Worm (Caenorhabditis elegans) whole organism, L1 larva: ENCODE data around the gene R04F11.2.

Experiments used
- C16A3.4 ChIP-seq: fragments of 150-350 bp; optimal IDR thresholded peaks from 2 replicates; lab custom pipeline; 2014; ENCODE audit warnings: missing biosample characterization, missing genetic modification characterization
- Y116A8C.19 ChIP-seq: sonication (generic microtip); optimal IDR thresholded peaks from 2 replicates; lab custom pipeline; 2016; ENCODE audit warnings: missing compliant biosample characterization, missing genetic modification characterization, borderline replicate concordance
- aha-1 ChIP-seq: fragments of 150-350 bp; optimal IDR thresholded peaks from 2 replicates; lab custom pipeline; 2014; ENCODE audit warnings: missing biosample characterization, missing genetic modification characterization
- alr-1 ChIP-seq: fragments of 200-800 bp; sonication (Bioruptor generic); optimal IDR thresholded peaks from 2 replicates; lab custom pipeline; 2018; ENCODE audit warnings: borderline replicate concordance, mild to moderate bottlenecking, missing genetic modification characterization, missing compliant biosample characterization
- blmp-1 ChIP-seq: fragments of 150-350 bp; optimal IDR thresholded peaks from 2 replicates; lab custom pipeline; 2014; ENCODE audit warnings: missing biosample characterization, missing genetic modification characterization
- ceh-63 ChIP-seq: fragments of 200-800 bp; sonication (Bioruptor generic); optimal IDR thresholded peaks from 2 replicates; lab custom pipeline; 2018; ENCODE audit warnings: mild to moderate bottlenecking, missing genetic modification characterization, missing compliant biosample characterization
- ceh-8 ChIP-seq: fragments of 200-800 bp; sonication (Bioruptor generic); optimal IDR thresholded peaks from 2 replicates; lab custom pipeline; 2018; ENCODE audit warnings: mild to moderate bottlenecking, missing genetic modification characterization, moderate library complexity, missing compliant biosample characterization
- ceh-82 ChIP-seq, 3 experiments: fragments of 150-350 bp in 1 of 3; sonication (generic microtip) in 2 of 3; optimal IDR thresholded peaks; 2 replicates each; lab custom pipeline; 2014 to 2017; ENCODE audit warnings: missing biosample characterization in 3 of 3, missing genetic modification characterization in 3 of 3
- ceh-90 ChIP-seq: sonication (generic microtip); optimal IDR thresholded peaks from 2 replicates; lab custom pipeline; 2016; ENCODE audit warnings: missing genetic modification characterization, missing compliant biosample characterization
- ces-1 ChIP-seq: fragments of 150-350 bp; optimal IDR thresholded peaks from 2 replicates; lab custom pipeline; 2014; ENCODE audit warnings: missing biosample characterization, missing genetic modification reagents, missing genetic modification characterization
- efl-1 ChIP-seq, 4 experiments: fragments of 150-350 bp; optimal IDR thresholded peaks in 3 of 4; peaks in 1 of 4; 1 replicate in 1 of 4; 2 replicates in 3 of 4; lab custom pipeline; 2014; ENCODE audit warnings: missing biosample characterization in 2 of 4, missing genetic modification characterization in 2 of 4, missing genetic modification reagents in 2 of 4
- egl-13 ChIP-seq: sonication (generic microtip); optimal IDR thresholded peaks from 2 replicates; lab custom pipeline; 2016; ENCODE audit warnings: missing genotype, missing genetic modification reagents, missing genetic modification characterization, missing compliant biosample characterization
- egl-27 ChIP-seq, 2 experiments: fragments of 150-350 bp in 1 of 2; sonication (generic microtip); optimal IDR thresholded peaks; 3 replicates each; lab custom pipeline; 2017 to 2018; ENCODE audit warnings: missing biosample characterization in 2 of 2, missing genetic modification characterization in 2 of 2, missing genetic modification reagents in 2 of 2
- elt-2 ChIP-seq: sonication (generic microtip); optimal IDR thresholded peaks from 2 replicates; lab custom pipeline; 2016; ENCODE audit warnings: missing genetic modification characterization, mild to moderate bottlenecking, inconsistent platforms, missing compliant biosample characterization, missing genetic modification reagents
- elt-3 ChIP-seq, 6 experiments: fragments of 150-350 bp in 1 of 6; sonication (generic microtip); optimal IDR thresholded peaks; 2 replicates each; lab custom pipeline; 2017 to 2018; ENCODE audit warnings: missing biosample characterization in 6 of 6, missing genetic modification characterization in 6 of 6, inconsistent platforms in 1 of 6
- fkh-10 ChIP-seq: sonication (generic microtip); optimal IDR thresholded peaks from 2 replicates; lab custom pipeline; 2017; ENCODE audit warnings: missing biosample characterization, missing genetic modification reagents, missing genetic modification characterization
- fos-1 ChIP-seq: fragments of 150-350 bp; optimal IDR thresholded peaks from 2 replicates; lab custom pipeline; 2014; ENCODE audit warnings: missing biosample characterization, missing genetic modification characterization
- grh-1 ChIP-seq: fragments of 200-800 bp; sonication (Bioruptor generic); IDR thresholded peaks from 2 replicates; pipeline ENCODE4 v1.3.6; 2022; ENCODE audit warnings: missing genetic modification reagents, missing genetic modification characterization, missing compliant biosample characterization
- hlh-17 ChIP-seq: fragments of 200-800 bp; sonication (Bioruptor generic); optimal IDR thresholded peaks from 2 replicates; lab custom pipeline; 2018; ENCODE audit warnings: missing genetic modification characterization, mild to moderate bottlenecking, missing compliant biosample characterization, moderate library complexity, borderline replicate concordance
- hlh-4 ChIP-seq: sonication (generic microtip); optimal IDR thresholded peaks from 2 replicates; lab custom pipeline; 2016; ENCODE audit warnings: mild to moderate bottlenecking, missing genetic modification characterization, missing compliant biosample characterization
- irx-1 ChIP-seq: sonication (generic microtip); optimal IDR thresholded peaks from 2 replicates; lab custom pipeline; 2016; ENCODE audit warnings: missing genetic modification characterization, missing compliant biosample characterization
- isw-1 ChIP-seq: fragments of 200-800 bp; sonication (Bioruptor generic); IDR thresholded peaks from 2 replicates; pipeline ENCODE4 v1.3.6; 2022; ENCODE audit warnings: missing genetic modification characterization, missing compliant biosample characterization
- lin-13 ChIP-seq: fragments of 150-350 bp; optimal IDR thresholded peaks from 2 replicates; lab custom pipeline; 2014; ENCODE audit warnings: missing biosample characterization, missing genetic modification reagents, missing genetic modification characterization
- lin-14 ChIP-seq: fragments of 200-800 bp; sonication (Bioruptor generic); optimal IDR thresholded peaks from 2 replicates; lab custom pipeline; 2018; ENCODE audit warnings: mild to moderate bottlenecking, missing genetic modification characterization, moderate library complexity, missing compliant biosample characterization
- lin-15B ChIP-seq: fragments of 150-350 bp; sonication (generic microtip); optimal IDR thresholded peaks from 3 replicates; lab custom pipeline; 2014; ENCODE audit warnings: missing biosample characterization, missing genetic modification characterization
- lin-35 ChIP-seq, 2 experiments: fragments of 150-350 bp; optimal IDR thresholded peaks; 2 replicates each; lab custom pipeline; 2014; ENCODE audit warnings: missing biosample characterization in 2 of 2, missing genetic modification characterization in 2 of 2, missing genetic modification reagents in 2 of 2
- lir-3 ChIP-seq: sonication (generic microtip); optimal IDR thresholded peaks from 2 replicates; lab custom pipeline; 2016; ENCODE audit warnings: mild to moderate bottlenecking, missing genetic modification characterization, moderate library complexity, missing compliant biosample characterization; ENCODE audit not compliant: poor library complexity
- lsy-2 ChIP-seq, 2 experiments: fragments of 150-350 bp; optimal IDR thresholded peaks; 2 replicates each; lab custom pipeline; 2014; ENCODE audit warnings: missing biosample characterization in 2 of 2, missing genetic modification characterization in 2 of 2
- mdl-1 ChIP-seq, 2 experiments: fragments of 150-350 bp; optimal IDR thresholded peaks; 2 replicates each; lab custom pipeline; 2014 to 2017; ENCODE audit warnings: missing biosample characterization in 2 of 2, missing genetic modification characterization in 2 of 2, inconsistent platforms in 1 of 2
- mep-1 ChIP-seq: fragments of 150-350 bp; optimal IDR thresholded peaks from 2 replicates; lab custom pipeline; 2014; ENCODE audit warnings: missing biosample characterization, missing genetic modification characterization
- nhr-71 ChIP-seq: sonication (generic microtip); optimal IDR thresholded peaks from 2 replicates; lab custom pipeline; 2016; ENCODE audit warnings: mild to moderate bottlenecking, missing genetic modification characterization, moderate library complexity, missing compliant biosample characterization
- nhr-76 ChIP-seq: sonication (generic microtip); optimal IDR thresholded peaks from 2 replicates; lab custom pipeline; 2017; ENCODE audit warnings: missing biosample characterization, missing genetic modification characterization
- nhr-77 ChIP-seq: fragments of 150-350 bp; optimal IDR thresholded peaks from 2 replicates; lab custom pipeline; 2014; ENCODE audit warnings: missing biosample characterization, missing genetic modification characterization
- nhr-85 ChIP-seq: sonication (generic microtip); peaks from one replicate; lab custom pipeline; 2016; ENCODE audit warnings: missing genetic modification characterization, inconsistent platforms, missing compliant biosample characterization
- nhr-90 ChIP-seq: sonication (generic microtip); optimal IDR thresholded peaks from 2 replicates; lab custom pipeline; 2016; ENCODE audit warnings: mild to moderate bottlenecking, missing genetic modification characterization, missing compliant biosample characterization; ENCODE audit not compliant: poor library complexity
- pag-3 ChIP-seq: sonication (generic microtip); optimal IDR thresholded peaks from 2 replicates; lab custom pipeline; 2017; ENCODE audit warnings: missing genetic modification characterization, mild to moderate bottlenecking, missing compliant biosample characterization, antibody characterized with exemption, borderline replicate concordance; ENCODE audit not compliant: insufficient read depth
- pax-3 ChIP-seq: fragments of 200-800 bp; sonication (Bioruptor generic); optimal IDR thresholded peaks from 2 replicates; lab custom pipeline; 2018; ENCODE audit warnings: mild to moderate bottlenecking, missing genetic modification characterization, moderate library complexity, missing compliant biosample characterization
- pqm-1 ChIP-seq: sonication (generic microtip); optimal IDR thresholded peaks from 3 replicates; lab custom pipeline; 2017; ENCODE audit warnings: missing biosample characterization, missing genetic modification characterization
- rnt-1 ChIP-seq: sonication (generic microtip); optimal IDR thresholded peaks from 2 replicates; lab custom pipeline; 2016; ENCODE audit warnings: mild to moderate bottlenecking, missing genetic modification characterization, moderate library complexity, missing compliant biosample characterization
- skn-1 ChIP-seq: fragments of 150-350 bp; optimal IDR thresholded peaks from 2 replicates; lab custom pipeline; 2014; ENCODE audit warnings: missing biosample characterization, missing genetic modification characterization
- snpc-4 ChIP-seq: fragments of 150-350 bp; optimal IDR thresholded peaks from 2 replicates; lab custom pipeline; 2014; ENCODE audit warnings: missing biosample characterization, missing genetic modification characterization
- sup-37 ChIP-seq: fragments of 200-800 bp; sonication (Bioruptor generic); optimal IDR thresholded peaks from 2 replicates; lab custom pipeline; 2018; ENCODE audit warnings: mild to moderate bottlenecking, missing genetic modification characterization, missing compliant biosample characterization
- tbx-2 ChIP-seq: sonication (generic microtip); optimal IDR thresholded peaks from 2 replicates; lab custom pipeline; 2016; ENCODE audit warnings: missing genetic modification characterization, missing compliant biosample characterization
- unc-130 ChIP-seq: fragments of 150-350 bp; optimal IDR thresholded peaks from 2 replicates; lab custom pipeline; 2017; ENCODE audit warnings: missing biosample characterization, missing genetic modification characterization, inconsistent platforms
- unc-30 ChIP-seq: sonication (generic microtip); optimal IDR thresholded peaks from 2 replicates; lab custom pipeline; 2017; ENCODE audit warnings: missing biosample characterization, missing genetic modification characterization
- unc-62 ChIP-seq: fragments of 150-350 bp; optimal IDR thresholded peaks from 2 replicates; lab custom pipeline; 2014; ENCODE audit warnings: missing biosample characterization, missing genetic modification reagents, missing genetic modification characterization
- unc-86 ChIP-seq: sonication (generic microtip); optimal IDR thresholded peaks from 2 replicates; lab custom pipeline; 2016; ENCODE audit warnings: missing genetic modification characterization, missing compliant biosample characterization
- xbp-1 ChIP-seq: sonication (generic microtip); optimal IDR thresholded peaks from 2 replicates; lab custom pipeline; 2016; ENCODE audit warnings: missing genetic modification characterization, missing compliant biosample characterization
- zag-1 ChIP-seq: fragments of 150-350 bp; optimal IDR thresholded peaks from 2 replicates; lab custom pipeline; 2014; ENCODE audit warnings: missing biosample characterization, missing genetic modification characterization
- zip-4 ChIP-seq: fragments of 200-800 bp; sonication (Bioruptor generic); optimal IDR thresholded peaks from 2 replicates; lab custom pipeline; 2018; ENCODE audit warnings: mild to moderate bottlenecking, missing genetic modification characterization, moderate library complexity, missing compliant biosample characterization
- ztf-11 ChIP-seq, 2 experiments: sonication (generic microtip); optimal IDR thresholded peaks; 2 replicates each; lab custom pipeline; 2016 to 2017; ENCODE audit warnings: missing genetic modification characterization in 2 of 2, missing biosample characterization in 1 of 2, missing compliant biosample characterization in 1 of 2
- ztf-4 ChIP-seq: fragments of 150-350 bp; optimal IDR thresholded peaks from 2 replicates; lab custom pipeline; 2014; ENCODE audit warnings: missing biosample characterization, missing genetic modification characterization

Gene R04F11.2

DNA sequence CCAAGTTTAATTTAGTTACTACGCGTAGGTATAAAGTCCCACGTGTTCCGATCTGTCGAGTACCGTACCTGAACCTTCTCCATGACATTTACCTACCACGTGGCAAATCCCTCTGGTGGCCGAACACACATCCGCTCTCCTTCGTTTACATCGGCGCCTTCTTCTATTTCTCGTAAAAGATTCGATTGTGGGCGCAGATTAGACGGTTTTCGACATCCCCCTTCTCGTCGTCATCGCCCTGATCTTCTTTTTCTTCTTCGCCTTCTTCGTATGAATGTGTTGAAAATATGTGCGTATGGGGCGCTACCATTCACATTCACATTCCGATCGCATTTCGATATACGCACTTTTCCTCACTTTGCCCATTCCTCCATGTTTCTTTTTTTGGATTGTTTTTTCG is 21.4 kb upstream of the R04F11.2 start:
- TF ChIP-seq ceh-8 (GFP tag; lab: Kevin White, UChicago) (no peak), lir-3 (tag; lab: Kevin White, UChicago) (no peak), isw-1 (GFP tag; lab: Robert Waterston, UW) (no peak), elt-2 (tag; lab: Kevin White, UChicago) (no peak), lin-13 (GFP tag; lab: Kevin White, UChicago) (no peak), elt-3 (tag; optimal IDR thresholded peaks at IDR 0.05; lab: Kevin White, UChicago) (peak in 1 of 6 experiments; percentile 32), ces-1 (no peak), ceh-90 (tag; lab: Kevin White, UChicago) (no peak), nhr-77 (no peak), mep-1 (tag; lab: Kevin White, UChicago) (peak; percentile 1), pqm-1 (no peak), rnt-1 (tag; lab: Kevin White, UChicago) (no peak), efl-1 (optimal IDR thresholded peaks at IDR 0.05; lab: Kevin White, UChicago) (no peak), efl-1 (GFP tag; optimal IDR thresholded peaks at IDR 0.05 in 1 of 2; lab: Kevin White, UChicago) (no peak), Y116A8C.19 (no peak), lin-35 (GFP tag; optimal IDR thresholded peaks at IDR 0.05; lab: Kevin White, UChicago) (no peak), nhr-90 (tag; lab: Kevin White, UChicago) (no peak), nhr-76 (tag; lab: Kevin White, UChicago) (no peak), pax-3 (tag; lab: Kevin White, UChicago) (no peak), unc-130 (tag; lab: Kevin White, UChicago) (no peak), ceh-82 (tag; optimal IDR thresholded peaks at IDR 0.05; lab: Kevin White, UChicago) (no peak), irx-1 (tag; lab: Kevin White, UChicago) (no peak), fkh-10 (GFP tag; lab: Kevin White, UChicago) (no peak), tbx-2 (tag; lab: Kevin White, UChicago) (no peak), unc-62 (no peak), egl-27 (tag; optimal IDR thresholded peaks at IDR 0.05; lab: Kevin White, UChicago) (no peak), nhr-71 (no peak), hlh-4 (tag; lab: Kevin White, UChicago) (no peak), hlh-17 (GFP tag; lab: Kevin White, UChicago) (no peak), mdl-1 (tag; optimal IDR thresholded peaks at IDR 0.05; lab: Kevin White, UChicago) (peak in 1 of 2 experiments; percentile 17), xbp-1 (tag; lab: Kevin White, UChicago) (no peak), pag-3 (no peak), ztf-11 (tag; optimal IDR thresholded peaks at IDR 0.05; lab: Kevin White, UChicago) (no peak), zag-1 (no peak), lsy-2 (tag; optimal IDR thresholded peaks at IDR 0.05; lab: Kevin White, UChicago) (no peak), blmp-1 (tag; lab: Kevin White, UChicago) (peak; percentile 64), nhr-85 (peak; percentile 74), ceh-63 (GFP tag; lab: Kevin White, UChicago) (no peak), aha-1 (tag; lab: Kevin White, UChicago) (no peak), alr-1 (no peak), zip-4 (no peak), unc-86 (no peak), skn-1 (tag; lab: Kevin White, UChicago) (no peak), ztf-4 (no peak), lin-14 (GFP tag; lab: Kevin White, UChicago) (peak; percentile 44), egl-13 (tag; lab: Kevin White, UChicago) (no peak), fos-1 (no peak), sup-37 (GFP tag; lab: Kevin White, UChicago) (no peak), lin-15B (no peak), C16A3.4 (no peak), snpc-4 (no peak), grh-1 (GFP tag; lab: Robert Waterston, UW) (no peak), unc-30 (tag; lab: Kevin White, UChicago) (no peak)
